Worm (Caenorhabditis elegans) whole organism, young adult: ENCODE data around the gene bgnt-1.1.

ENCODE experiments used
- D2030.7 ChIP-seq: fragments of 200-800 bp; sonication (Bioruptor generic); IDR thresholded peaks from 2 replicates; pipeline ENCODE4 v1.3.6; 2022; ENCODE audit warnings: missing genetic modification reagents, missing genetic modification characterization, missing compliant biosample characterization
- F33H1.4 ChIP-seq: fragments of 200-800 bp; sonication (Bioruptor generic); IDR thresholded peaks from 2 replicates; pipeline ENCODE4 v1.3.6; 2022; ENCODE audit warnings: missing genetic modification reagents, missing genetic modification characterization, missing compliant biosample characterization
- F37B4.10 ChIP-seq: fragments of 200-800 bp; sonication (Bioruptor generic); IDR thresholded peaks from 2 replicates; pipeline ENCODE4 v1.3.6; 2022; ENCODE audit warnings: missing genetic modification characterization, missing compliant biosample characterization
- F55B11.4 ChIP-seq: sonication (generic microtip); optimal IDR thresholded peaks from 2 replicates; lab custom pipeline; 2016; ENCODE audit warnings: missing compliant biosample characterization, missing genetic modification characterization, borderline replicate concordance; ENCODE audit not compliant: insufficient read depth
- Y67H2A.10 ChIP-seq: fragments of 200-800 bp; sonication (Bioruptor generic); conservative IDR thresholded peaks from 2 replicates; pipeline ENCODE4 v1.3.6; 2022; ENCODE audit warnings: missing genetic modification reagents, missing genetic modification characterization, missing compliant biosample characterization
- aptf-2 ChIP-seq: fragments of 200-800 bp; sonication (Bioruptor generic); conservative IDR thresholded peaks from 2 replicates; pipeline ENCODE4 v1.3.6; 2022; ENCODE audit warnings: missing genetic modification reagents, missing genetic modification characterization, missing compliant biosample characterization
- atf-7 ChIP-seq: sonication (generic microtip); optimal IDR thresholded peaks from 2 replicates; lab custom pipeline; 2017; ENCODE audit warnings: mild to moderate bottlenecking, missing genetic modification characterization, missing compliant biosample characterization
- athp-1 ChIP-seq: sonication (generic microtip); optimal IDR thresholded peaks from 2 replicates; lab custom pipeline; 2017; ENCODE audit warnings: mild to moderate bottlenecking, missing genetic modification characterization, missing compliant biosample characterization
- attf-5 ChIP-seq: fragments of 200-800 bp; sonication (Bioruptor generic); optimal IDR thresholded peaks from 2 replicates; lab custom pipeline; 2018; ENCODE audit warnings: mild to moderate bottlenecking, missing genetic modification characterization, missing compliant biosample characterization
- attf-6 ChIP-seq: fragments of 200-800 bp; sonication (Bioruptor generic); IDR thresholded peaks from 2 replicates; pipeline ENCODE4 v1.3.6; 2022; ENCODE audit warnings: missing genetic modification reagents, missing genetic modification characterization, missing compliant biosample characterization
- bed-2 ChIP-seq: fragments of 200-800 bp; sonication (Bioruptor generic); IDR thresholded peaks from 2 replicates; pipeline ENCODE4 v1.3.6; 2022; ENCODE audit warnings: missing genetic modification reagents, missing genetic modification characterization, missing compliant biosample characterization
- cebp-1 ChIP-seq, 2 experiments: fragments of 200-800 bp in 1 of 2; sonication (Bioruptor generic) in 1 of 2; sonication (generic microtip) in 1 of 2; IDR thresholded peaks in 1 of 2; optimal IDR thresholded peaks in 1 of 2; 2 replicates each; pipeline versions ENCODE4 v1.3.6 to Lab custom; 2017 to 2022; ENCODE audit warnings: missing compliant biosample characterization in 2 of 2, missing genetic modification characterization in 2 of 2, mild to moderate bottlenecking in 1 of 2, missing genetic modification reagents in 1 of 2, moderate library complexity in 1 of 2
- ceh-58 ChIP-seq: fragments of 200-800 bp; sonication (Bioruptor generic); IDR thresholded peaks from 2 replicates; pipeline ENCODE4 v1.3.6; 2022; ENCODE audit warnings: missing genetic modification characterization, missing compliant biosample characterization
- chd-7 ChIP-seq: sonication (generic microtip); optimal IDR thresholded peaks from 2 replicates; lab custom pipeline; 2016; ENCODE audit warnings: mild to moderate bottlenecking, missing genetic modification characterization, moderate library complexity, missing compliant biosample characterization
- dox-1 ChIP-seq: fragments of 200-800 bp; sonication (Bioruptor generic); IDR thresholded peaks from 2 replicates; pipeline ENCODE4 v1.3.6; 2022; ENCODE audit warnings: missing genetic modification reagents, missing genetic modification characterization, missing compliant biosample characterization
- gei-17 ChIP-seq: fragments of 200-800 bp; sonication (Bioruptor generic); optimal IDR thresholded peaks from 2 replicates; lab custom pipeline; 2018; ENCODE audit warnings: mild to moderate bottlenecking, missing genetic modification characterization, missing compliant biosample characterization
- hmg-1.2 ChIP-seq: fragments of 200-800 bp; sonication (Bioruptor generic); IDR thresholded peaks from 2 replicates; pipeline ENCODE4 v1.3.6; 2022; ENCODE audit warnings: missing genetic modification reagents, missing genetic modification characterization, missing compliant biosample characterization
- hsf-1 ChIP-seq: fragments of 200-800 bp; sonication (Bioruptor generic); IDR thresholded peaks from 2 replicates; pipeline ENCODE4 v1.3.6; 2022; ENCODE audit warnings: missing genetic modification reagents, missing genetic modification characterization, missing compliant biosample characterization
- lag-1 ChIP-seq: fragments of 200-800 bp; sonication (Bioruptor generic); IDR thresholded peaks from 2 replicates; pipeline ENCODE4 v1.3.6; 2022; ENCODE audit warnings: missing genetic modification reagents, missing genetic modification characterization, missing compliant biosample characterization
- lin-35 ChIP-seq, 3 experiments: fragments of 150-350 bp in 2 of 3; sonication (generic microtip) in 1 of 3; optimal IDR thresholded peaks; 2 replicates each; lab custom pipeline; 2014 to 2018; ENCODE audit warnings: missing biosample characterization in 3 of 3, missing genetic modification characterization in 3 of 3, missing genetic modification reagents in 3 of 3
- lsl-1 ChIP-seq: fragments of 200-800 bp; sonication (Bioruptor generic); optimal IDR thresholded peaks from 2 replicates; lab custom pipeline; 2018; ENCODE audit warnings: mild to moderate bottlenecking, missing genetic modification characterization, moderate library complexity, missing compliant biosample characterization
- madf-10 ChIP-seq: sonication (generic microtip); optimal IDR thresholded peaks from 2 replicates; lab custom pipeline; 2016; ENCODE audit warnings: mild to moderate bottlenecking, missing genetic modification characterization, missing compliant biosample characterization
- madf-8 ChIP-seq: fragments of 200-800 bp; sonication (Bioruptor generic); conservative IDR thresholded peaks from 2 replicates; pipeline ENCODE4 v1.3.6; 2022; ENCODE audit warnings: missing genetic modification reagents, missing genetic modification characterization, missing compliant biosample characterization
- mxl-1 ChIP-seq: sonication (generic microtip); optimal IDR thresholded peaks from 2 replicates; lab custom pipeline; 2016; ENCODE audit warnings: missing genetic modification characterization, missing compliant biosample characterization
- nfyb-1 ChIP-seq: fragments of 200-800 bp; sonication (Bioruptor generic); IDR thresholded peaks from 2 replicates; pipeline ENCODE4 v1.3.6; 2022; ENCODE audit warnings: missing genetic modification reagents, missing genetic modification characterization, missing compliant biosample characterization
- nhr-179 ChIP-seq: sonication (generic microtip); optimal IDR thresholded peaks from 2 replicates; lab custom pipeline; 2016; ENCODE audit warnings: mild to moderate bottlenecking, missing genetic modification characterization, missing compliant biosample characterization
- nhr-80 ChIP-seq: sonication (generic microtip); optimal IDR thresholded peaks from 2 replicates; lab custom pipeline; 2016; ENCODE audit warnings: missing genetic modification characterization, missing compliant biosample characterization
- pha-4 ChIP-seq: fragments of 150-350 bp; sonication (generic microtip); optimal IDR thresholded peaks from 2 replicates; lab custom pipeline; 2014; ENCODE audit warnings: missing biosample characterization, missing genetic modification reagents, missing genetic modification characterization
- rcor-1 ChIP-seq: fragments of 200-800 bp; sonication (Bioruptor generic); IDR thresholded peaks from 2 replicates; pipeline ENCODE4 v1.3.6; 2022; ENCODE audit warnings: missing genetic modification reagents, missing genetic modification characterization, missing compliant biosample characterization
- rec-8 ChIP-seq, 2 experiments: sonication (generic microtip); optimal IDR thresholded peaks; 2 replicates each; lab custom pipeline; 2016; ENCODE audit warnings: mild to moderate bottlenecking in 2 of 2, missing genetic modification characterization in 2 of 2, missing genetic modification reagents in 2 of 2, missing genotype in 2 of 2, missing biosample characterization in 1 of 2, missing compliant biosample characterization in 1 of 2, moderate library complexity in 1 of 2
- rpc-1 ChIP-seq, 2 experiments: fragments of 150-350 bp in 1 of 2; sonication (generic microtip) in 1 of 2; optimal IDR thresholded peaks; 2 replicates each; lab custom pipeline; 2014 to 2018; ENCODE audit warnings: missing biosample characterization in 1 of 2, missing genetic modification characterization in 1 of 2, missing genetic modification reagents in 1 of 2, missing genotype in 1 of 2
- sea-2 ChIP-seq: fragments of 200-800 bp; sonication (Bioruptor generic); IDR thresholded peaks from 2 replicates; pipeline ENCODE4 v1.3.6; 2022; ENCODE audit warnings: missing genetic modification characterization, missing compliant biosample characterization
- snpc-3.4 ChIP-seq: sonication (generic microtip); optimal IDR thresholded peaks from 2 replicates; lab custom pipeline; 2017; ENCODE audit warnings: missing genetic modification characterization, mild to moderate bottlenecking, missing compliant biosample characterization, antibody characterized with exemption, moderate library complexity, missing genotype, missing genetic modification reagents
- tbx-9 ChIP-seq: sonication (generic microtip); optimal IDR thresholded peaks from 2 replicates; lab custom pipeline; 2016; ENCODE audit warnings: borderline replicate concordance, missing genetic modification characterization, inconsistent platforms, missing compliant biosample characterization
- unc-62 ChIP-seq: fragments of 150-350 bp; optimal IDR thresholded peaks from 2 replicates; lab custom pipeline; 2014; ENCODE audit warnings: missing biosample characterization, missing genetic modification reagents, missing genetic modification characterization
- xnd-1 ChIP-seq: sonication (generic microtip); optimal IDR thresholded peaks from 2 replicates; lab custom pipeline; 2016; ENCODE audit warnings: missing genotype, missing genetic modification reagents, missing genetic modification characterization, missing compliant biosample characterization
- ztf-22 ChIP-seq: fragments of 200-800 bp; sonication (Bioruptor generic); optimal IDR thresholded peaks from 2 replicates; lab custom pipeline; 2018; ENCODE audit warnings: mild to moderate bottlenecking, missing genetic modification characterization, moderate library complexity, missing compliant biosample characterization
- ztf-6 ChIP-seq: fragments of 200-800 bp; sonication (Bioruptor generic); IDR thresholded peaks from 2 replicates; pipeline ENCODE4 v1.3.6; 2022; ENCODE audit warnings: missing genetic modification reagents, missing genetic modification characterization, missing compliant biosample characterization

The bgnt-1.1 gene

DNA sequence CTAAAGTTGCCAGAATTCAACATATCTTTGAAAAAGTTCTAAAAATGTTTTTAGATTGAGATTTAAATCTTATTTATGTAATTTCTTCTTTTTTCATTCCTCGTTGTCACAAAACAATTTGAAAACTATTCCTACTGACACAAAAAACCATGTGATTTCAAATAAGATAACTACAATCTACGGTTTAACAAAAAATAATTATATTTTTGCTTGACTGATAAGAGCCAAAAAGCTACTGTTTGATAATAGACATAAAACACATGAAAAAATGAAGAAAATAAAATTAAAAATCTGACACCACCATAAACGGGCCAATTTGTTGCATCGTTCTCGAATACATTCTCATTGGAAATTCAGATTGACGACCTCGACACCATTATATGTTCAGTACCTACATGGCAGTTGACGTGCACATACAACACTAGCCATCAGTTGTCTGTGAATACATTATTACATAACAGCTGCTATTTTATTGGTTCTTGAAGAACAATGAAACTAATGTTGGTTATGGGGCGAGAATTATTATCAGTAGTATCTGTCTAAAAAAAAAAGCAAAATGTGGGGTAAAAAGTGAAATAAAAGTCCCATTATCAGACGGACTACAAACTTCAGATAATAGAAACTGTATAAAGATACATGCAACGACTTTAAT, 8.5 kb upstream of the bgnt-1.1 start, which contains the start of gene ugt-43:
Gene ugt-43 (plus strand): TSS at position 602 of the 652 bp plus-strand sequence.
- TF ChIP-seq attf-6: no peak
- TF ChIP-seq nhr-80: peak; percentile 2

DNA sequence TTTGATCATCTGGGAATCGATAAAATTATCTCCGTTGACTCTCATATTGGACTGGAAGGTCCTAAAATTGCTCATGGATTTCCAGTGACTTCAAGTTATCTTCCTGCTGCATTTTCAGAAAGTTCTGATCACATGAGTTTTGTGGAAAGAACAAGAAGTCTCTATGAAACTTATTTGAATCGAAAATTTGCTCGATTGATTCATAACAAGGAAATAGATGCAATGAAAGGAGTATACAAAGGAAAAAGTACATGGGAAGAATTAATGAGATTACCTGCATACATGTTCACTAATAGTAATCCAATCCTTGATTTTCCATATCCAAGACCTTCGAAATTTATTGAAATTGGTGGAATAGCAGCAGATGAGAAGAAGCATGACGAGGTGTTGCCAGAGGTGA, 6.8 kb upstream of the bgnt-1.1 start:
- TF ChIP-seq F55B11.4 (tag; lab: Kevin White, UChicago) (no peak), ceh-58 (no peak), snpc-3.4 (tag; lab: Kevin White, UChicago) (no peak), tbx-9 (tag; lab: Kevin White, UChicago) (no peak), sea-2 (GFP tag; lab: Robert Waterston, UW) (no peak), F37B4.10 (GFP tag; lab: Robert Waterston, UW) (no peak), ztf-22 (GFP tag; lab: Kevin White, UChicago) (no peak), pha-4 (no peak), bed-2 (GFP tag; lab: Robert Waterston, UW) (no peak), lag-1 (GFP tag; lab: Robert Waterston, UW) (no peak), gei-17 (GFP tag; lab: Kevin White, UChicago) (no peak), chd-7 (tag; lab: Kevin White, UChicago) (no peak), hsf-1 (GFP tag; lab: Robert Waterston, UW) (no peak)
- TF ChIP-seq, all 124 proteins: peak for 0

DNA sequence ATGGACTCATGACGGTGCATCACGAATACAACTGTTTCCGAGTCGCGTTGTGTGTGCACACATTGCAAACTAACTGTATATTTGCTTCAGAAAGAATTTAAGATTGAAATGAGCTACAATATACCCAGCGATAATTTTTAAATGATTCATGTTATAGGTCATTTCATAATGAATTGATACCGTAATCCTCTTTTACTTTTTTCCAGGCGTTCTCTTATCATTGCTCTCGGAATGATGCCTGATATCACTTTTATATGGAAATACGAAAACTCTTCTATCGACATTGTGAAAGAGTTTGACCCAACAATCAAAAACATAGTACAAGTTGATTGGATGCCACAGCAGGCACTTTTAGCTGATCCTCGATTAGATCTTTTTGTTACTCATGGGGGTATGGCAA, 6.2 kb upstream of the bgnt-1.1 start:
- no peak for TF ChIP-seq athp-1 (tag; lab: Kevin White, UChicago)
- TF ChIP-seq nhr-80: peak; percentile 73
- TF ChIP-seq cebp-1 (GFP tag; IDR thresholded peaks at IDR 0.05; lab: Robert Waterston, UW): peak; percentile 55; the same call in 1 of the 2 replicates
- TF ChIP-seq cebp-1 (tag; optimal IDR thresholded peaks at IDR 0.05; lab: Kevin White, UChicago): peak; percentile 57
- TF ChIP-seq ztf-6 (GFP tag; lab: Robert Waterston, UW): no peak

DNA sequence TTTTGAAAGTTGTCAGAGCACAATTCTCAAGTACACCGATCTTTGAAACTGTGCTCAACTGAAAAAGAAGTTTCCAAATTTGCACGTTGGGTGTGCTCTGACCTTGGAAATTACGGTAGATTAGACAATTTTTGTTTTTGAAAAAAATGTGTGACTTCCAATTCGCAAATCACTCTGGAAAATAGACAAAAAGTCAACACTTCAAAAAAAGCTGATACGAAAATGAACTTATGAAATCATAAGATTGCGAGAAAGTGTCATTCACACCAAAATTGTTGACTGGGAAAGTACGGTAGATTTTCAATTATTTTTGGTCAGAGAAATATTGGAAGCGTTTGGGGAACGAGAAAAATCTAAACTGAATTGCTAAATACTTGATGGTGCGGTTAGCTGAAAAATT, 5.2 kb upstream of the bgnt-1.1 start:
- TF ChIP-seq nhr-80: peak; percentile 89
- TF ChIP-seq snpc-3.4 (tag; lab: Kevin White, UChicago): no peak
- TF ChIP-seq cebp-1 (GFP tag; IDR thresholded peaks at IDR 0.05; lab: Robert Waterston, UW): 0 out of 2 replicates have a peak, but pooled peaks have one; percentile 29
- peak; percentile 44 for TF ChIP-seq cebp-1 (tag; optimal IDR thresholded peaks at IDR 0.05; lab: Kevin White, UChicago)
- TF ChIP-seq atf-7 (tag; lab: Kevin White, UChicago): peak; percentile 5
- TF ChIP-seq hmg-1.2: no peak

DNA sequence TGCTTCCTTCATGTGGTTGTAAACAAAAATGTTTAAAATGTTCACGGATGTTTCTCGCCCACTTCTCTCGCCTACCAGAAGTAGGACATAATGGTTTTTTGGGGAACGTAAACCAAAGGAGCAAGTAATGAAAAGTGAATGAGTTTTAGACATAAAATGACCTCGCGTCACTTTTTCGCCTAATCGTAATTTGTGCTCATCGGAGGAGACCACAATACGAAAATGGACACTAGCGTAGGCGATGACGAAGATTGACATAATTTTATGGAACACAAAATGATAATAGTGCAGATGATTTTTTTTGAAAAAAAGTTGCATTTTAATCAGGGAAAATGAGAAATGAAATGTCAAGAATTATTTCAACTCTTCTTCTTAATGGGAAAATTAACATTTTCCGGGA, 3.9 kb upstream of the bgnt-1.1 start:
- TF ChIP-seq nhr-80 (peak; percentile 59), xnd-1 (tag; lab: Kevin White, UChicago) (no peak)

DNA sequence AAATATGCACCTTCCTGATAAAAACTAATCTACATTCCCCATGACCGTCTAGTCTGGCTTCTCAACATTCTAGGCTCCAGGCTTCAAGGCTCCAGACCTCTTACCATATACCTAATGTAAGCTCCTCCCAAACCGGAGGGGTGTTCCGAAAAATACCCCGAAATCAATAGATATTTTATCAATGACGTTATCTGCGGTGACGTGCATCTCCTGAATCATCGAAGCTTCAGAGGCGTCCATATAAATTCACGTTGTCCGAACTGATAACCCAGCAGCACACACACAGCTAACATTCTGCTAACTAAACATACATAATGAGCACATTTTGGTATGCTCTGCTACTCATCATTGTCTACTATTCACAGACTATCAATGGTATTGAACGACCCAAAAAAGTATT, 3.1 kb upstream of the bgnt-1.1 start, which contains the start of gene ugt-44:
Gene ugt-44 (plus strand): TSS at position 248 of the 400 bp plus-strand sequence.
- TF ChIP-seq pha-4 (no peak), nfyb-1 (no peak), attf-5 (GFP tag; lab: Kevin White, UChicago) (no peak), madf-8 (GFP tag; lab: Robert Waterston, UW) (no peak), dox-1 (GFP tag; lab: Robert Waterston, UW) (peak; percentile 40; the same call in 1 of the 2 replicates), mxl-1 (tag; lab: Kevin White, UChicago) (no peak), lin-35 (GFP tag; optimal IDR thresholded peaks at IDR 0.05; lab: Kevin White, UChicago) (no peak), Y67H2A.10 (GFP tag; lab: Robert Waterston, UW) (no peak), aptf-2 (GFP tag; lab: Robert Waterston, UW) (no peak), rpc-1 (optimal IDR thresholded peaks at IDR 0.05; lab: Kevin White, UChicago) (no peak), rpc-1 (tag; optimal IDR thresholded peaks at IDR 0.05; lab: Kevin White, UChicago) (no peak), rec-8 (tag; optimal IDR thresholded peaks at IDR 0.05; lab: Kevin White, UChicago) (no peak), nhr-179 (tag; lab: Kevin White, UChicago) (no peak), rcor-1 (GFP tag; lab: Robert Waterston, UW) (no peak), D2030.7 (GFP tag; lab: Robert Waterston, UW) (no peak), F33H1.4 (no peak), lsl-1 (GFP tag; lab: Kevin White, UChicago) (no peak), unc-62 (GFP tag; lab: Kevin White, UChicago) (no peak), madf-10 (tag; lab: Kevin White, UChicago) (no peak)
